Worm (Caenorhabditis elegans) whole organism, mixed stage, embryonic: ENCODE results near the gene cfp-1.

ENCODE experiments used
- M03D4.4 ChIP-seq: sonication (generic microtip); optimal IDR thresholded peaks from 2 replicates; lab custom pipeline; 2017; ENCODE audit warnings: mild to moderate bottlenecking, missing genetic modification characterization, missing compliant biosample characterization
- bed-3 ChIP-seq: fragments of 200-800 bp; sonication (Bioruptor generic); optimal IDR thresholded peaks from 3 replicates; lab custom pipeline; 2018; ENCODE audit warnings: mild to moderate bottlenecking, missing genetic modification characterization, moderate library complexity, missing compliant biosample characterization
- blmp-1 ChIP-seq: fragments of 150-350 bp; optimal IDR thresholded peaks from 2 replicates; lab custom pipeline; 2014; ENCODE audit warnings: missing biosample characterization, missing genetic modification characterization
- ceh-39 ChIP-seq: fragments of 150-350 bp; optimal IDR thresholded peaks from 2 replicates; lab custom pipeline; 2014; ENCODE audit warnings: missing biosample characterization, missing genetic modification characterization
- ceh-43 ChIP-seq: fragments of 200-800 bp; sonication (Bioruptor generic); optimal IDR thresholded peaks from 2 replicates; lab custom pipeline; 2018; ENCODE audit warnings: mild to moderate bottlenecking, missing genetic modification characterization, moderate library complexity, missing compliant biosample characterization
- ces-1 ChIP-seq: fragments of 150-350 bp; optimal IDR thresholded peaks from 2 replicates; lab custom pipeline; 2014; ENCODE audit warnings: missing biosample characterization, missing genetic modification reagents, missing genetic modification characterization
- cnd-1 ChIP-seq: fragments of 200-800 bp; sonication (Bioruptor generic); optimal IDR thresholded peaks from 2 replicates; lab custom pipeline; 2018; ENCODE audit warnings: mild to moderate bottlenecking, missing genetic modification characterization, missing compliant biosample characterization
- drap-1 ChIP-seq: fragments of 200-800 bp; sonication (Bioruptor generic); optimal IDR thresholded peaks from 3 replicates; lab custom pipeline; 2018; ENCODE audit warnings: mild to moderate bottlenecking, missing genetic modification characterization, missing compliant biosample characterization
- elt-1 ChIP-seq: sonication (generic microtip); optimal IDR thresholded peaks from 2 replicates; lab custom pipeline; 2017; ENCODE audit warnings: missing genetic modification characterization, mild to moderate bottlenecking, missing compliant biosample characterization, antibody characterized with exemption, moderate library complexity, borderline replicate concordance; ENCODE audit not compliant: insufficient read depth
- elt-3 ChIP-seq: fragments of 150-350 bp; optimal IDR thresholded peaks from 2 replicates; lab custom pipeline; 2014; ENCODE audit warnings: missing biosample characterization, missing genetic modification characterization
- flh-1 ChIP-seq: fragments of 200-800 bp; sonication (Bioruptor generic); optimal IDR thresholded peaks from 2 replicates; lab custom pipeline; 2018; ENCODE audit warnings: mild to moderate bottlenecking, missing genetic modification characterization, moderate library complexity, missing compliant biosample characterization
- ham-2 ChIP-seq: fragments of 200-800 bp; sonication (Bioruptor generic); optimal IDR thresholded peaks from 2 replicates; lab custom pipeline; 2018; ENCODE audit warnings: mild to moderate bottlenecking, missing genetic modification characterization, missing compliant biosample characterization
- hlh-1 ChIP-seq: fragments of 150-350 bp; optimal IDR thresholded peaks from 2 replicates; lab custom pipeline; 2014; ENCODE audit warnings: missing biosample characterization, missing genetic modification reagents, missing genetic modification characterization
- lin-13 ChIP-seq: fragments of 150-350 bp; optimal IDR thresholded peaks from 2 replicates; lab custom pipeline; 2014; ENCODE audit warnings: missing biosample characterization, missing genetic modification characterization
- lin-32 ChIP-seq: fragments of 200-800 bp; sonication (Bioruptor generic); optimal IDR thresholded peaks from 2 replicates; lab custom pipeline; 2018; ENCODE audit warnings: mild to moderate bottlenecking, missing genetic modification characterization, missing compliant biosample characterization
- lsy-2 ChIP-seq: fragments of 150-350 bp; optimal IDR thresholded peaks from 2 replicates; lab custom pipeline; 2014; ENCODE audit warnings: missing biosample characterization, missing genetic modification characterization
- mab-5 ChIP-seq: fragments of 150-350 bp; optimal IDR thresholded peaks from 2 replicates; lab custom pipeline; 2014; ENCODE audit warnings: missing biosample characterization, missing genetic modification characterization
- mep-1 ChIP-seq: fragments of 150-350 bp; optimal IDR thresholded peaks from 2 replicates; lab custom pipeline; 2017; ENCODE audit warnings: missing biosample characterization, missing genetic modification reagents, missing genetic modification characterization, inconsistent platforms
- mls-2 ChIP-seq: sonication (generic microtip); optimal IDR thresholded peaks from 2 replicates; lab custom pipeline; 2016; ENCODE audit warnings: mild to moderate bottlenecking, missing genetic modification characterization, moderate library complexity, missing compliant biosample characterization
- nhr-12 ChIP-seq: fragments of 150-350 bp; optimal IDR thresholded peaks from 2 replicates; lab custom pipeline; 2014; ENCODE audit warnings: missing biosample characterization, missing genetic modification characterization
- nhr-2 ChIP-seq: fragments of 150-350 bp; optimal IDR thresholded peaks from 2 replicates; lab custom pipeline; 2014; ENCODE audit warnings: missing biosample characterization, missing genetic modification characterization
- nhr-237 ChIP-seq: fragments of 150-350 bp; optimal IDR thresholded peaks from 2 replicates; lab custom pipeline; 2014; ENCODE audit warnings: missing biosample characterization, missing genetic modification characterization
- nhr-28 ChIP-seq: fragments of 150-350 bp; optimal IDR thresholded peaks from 2 replicates; lab custom pipeline; 2014; ENCODE audit warnings: missing biosample characterization, missing genetic modification characterization
- nhr-76 ChIP-seq: sonication (generic microtip); optimal IDR thresholded peaks from 2 replicates; lab custom pipeline; 2017; ENCODE audit warnings: missing biosample characterization, missing genetic modification characterization
- pha-4 ChIP-seq: fragments of 150-350 bp; optimal IDR thresholded peaks from 2 replicates; lab custom pipeline; 2018; ENCODE audit warnings: missing biosample characterization, missing genetic modification reagents, missing genetic modification characterization
- sem-2 ChIP-seq: fragments of 200-800 bp; sonication (Bioruptor generic); optimal IDR thresholded peaks from 2 replicates; lab custom pipeline; 2018; ENCODE audit warnings: mild to moderate bottlenecking, missing genetic modification characterization, missing compliant biosample characterization
- snpc-4 ChIP-seq: fragments of 150-350 bp; optimal IDR thresholded peaks from 2 replicates; lab custom pipeline; 2014; ENCODE audit warnings: missing biosample characterization, missing genetic modification characterization
- sptf-1 ChIP-seq: sonication (generic microtip); optimal IDR thresholded peaks from 2 replicates; lab custom pipeline; 2017; ENCODE audit warnings: mild to moderate bottlenecking, missing genetic modification characterization, moderate library complexity, missing compliant biosample characterization
- tbx-8 ChIP-seq: fragments of 200-800 bp; sonication (Bioruptor generic); optimal IDR thresholded peaks from 2 replicates; lab custom pipeline; 2018; ENCODE audit warnings: mild to moderate bottlenecking, missing genetic modification characterization, moderate library complexity, missing compliant biosample characterization
- unc-120 ChIP-seq: sonication (generic microtip); optimal IDR thresholded peaks from 2 replicates; lab custom pipeline; 2017; ENCODE audit warnings: missing genetic modification characterization, missing compliant biosample characterization; ENCODE audit not compliant: poor library complexity, severe bottlenecking
- unc-39 ChIP-seq: fragments of 150-350 bp; optimal IDR thresholded peaks from 2 replicates; lab custom pipeline; 2014; ENCODE audit warnings: missing biosample characterization, missing genetic modification characterization
- unc-62 ChIP-seq: fragments of 150-350 bp; optimal IDR thresholded peaks from 2 replicates; lab custom pipeline; 2014; ENCODE audit warnings: missing biosample characterization, missing genetic modification reagents, missing genetic modification characterization
- zip-8 ChIP-seq: fragments of 150-350 bp; optimal IDR thresholded peaks from 2 replicates; lab custom pipeline; 2014; ENCODE audit warnings: missing biosample characterization, missing genetic modification characterization
- ztf-11 ChIP-seq: fragments of 150-350 bp; optimal IDR thresholded peaks from 2 replicates; lab custom pipeline; 2014; ENCODE audit warnings: missing biosample characterization, missing genetic modification characterization

cfp-1 gene

ce11 chrIV:14114357-14114756 lies 37.1 kb downstream of the cfp-1 start:
- TF ChIP-seq snpc-4 (tag; lab: Kevin White, UChicago): no peak
- TF ChIP-seq mep-1 (tag; lab: Kevin White, UChicago): no peak
- no peak for TF ChIP-seq ceh-43 (GFP tag; lab: Kevin White, UChicago)
- no peak for TF ChIP-seq mab-5 (tag; lab: Kevin White, UChicago)
- no peak for TF ChIP-seq nhr-237 (tag; lab: Kevin White, UChicago)
- TF ChIP-seq lin-13 (tag; lab: Kevin White, UChicago): no peak
- no peak for TF ChIP-seq flh-1 (GFP tag; lab: Kevin White, UChicago)
- TF ChIP-seq sptf-1 (tag; lab: Kevin White, UChicago): no peak
- no peak for TF ChIP-seq nhr-76 (tag; lab: Kevin White, UChicago)
- TF ChIP-seq elt-3 (tag; lab: Kevin White, UChicago): no peak
- TF ChIP-seq unc-39 (tag; lab: Kevin White, UChicago): no peak

- TF ChIP-seq elt-1 (no peak), unc-62 (GFP tag; lab: Kevin White, UChicago) (no peak), lin-32 (GFP tag; lab: Kevin White, UChicago) (no peak), blmp-1 (tag; lab: Kevin White, UChicago) (no peak), drap-1 (GFP tag; lab: Kevin White, UChicago) (no peak), mep-1 (tag; lab: Kevin White, UChicago) (no peak), ham-2 (no peak), snpc-4 (tag; lab: Kevin White, UChicago) (no peak), mls-2 (tag; lab: Kevin White, UChicago) (no peak), pha-4 (tag; lab: Kevin White, UChicago) (no peak), zip-8 (tag; lab: Kevin White, UChicago) (no peak), lsy-2 (tag; lab: Kevin White, UChicago) (no peak), lin-13 (tag; lab: Kevin White, UChicago) (no peak), sptf-1 (tag; lab: Kevin White, UChicago) (no peak), elt-3 (tag; lab: Kevin White, UChicago) (no peak), nhr-237 (tag; lab: Kevin White, UChicago) (no peak), ztf-11 (tag; lab: Kevin White, UChicago) (no peak), mab-5 (tag; lab: Kevin White, UChicago) (no peak), nhr-28 (tag; lab: Kevin White, UChicago) (no peak), sem-2 (GFP tag; lab: Kevin White, UChicago) (no peak)
These were observed 37.8 kb downstream of the cfp-1 start for ce11 chrIV:14115045-14115444.

- no peak for TF ChIP-seq lin-13 (tag; lab: Kevin White, UChicago)
- TF ChIP-seq unc-62 (GFP tag; lab: Kevin White, UChicago): no peak
- no peak for TF ChIP-seq ztf-11 (tag; lab: Kevin White, UChicago)
- TF ChIP-seq nhr-76 (tag; lab: Kevin White, UChicago): no peak
- TF ChIP-seq lsy-2 (tag; lab: Kevin White, UChicago): no peak
- TF ChIP-seq unc-39 (tag; lab: Kevin White, UChicago): no peak
- TF ChIP-seq hlh-1 (tag; lab: Kevin White, UChicago): no peak
These were observed 38.3 kb downstream of the cfp-1 start for ce11 chrIV:14115556-14115955.

- TF ChIP-seq pha-4 (tag; lab: Kevin White, UChicago) (peak; percentile 47), lin-32 (GFP tag; lab: Kevin White, UChicago) (no peak)
These were observed 42.1 kb downstream of the cfp-1 start for ce11 chrIV:14119327-14119726.

- TF ChIP-seq mab-5 (tag; lab: Kevin White, UChicago): no peak
- TF ChIP-seq sem-2 (GFP tag; lab: Kevin White, UChicago): no peak
- TF ChIP-seq blmp-1 (tag; lab: Kevin White, UChicago): no peak
- no peak for TF ChIP-seq drap-1 (GFP tag; lab: Kevin White, UChicago)
- TF ChIP-seq ceh-39: no peak
- TF ChIP-seq unc-120: no peak
- TF ChIP-seq mls-2 (tag; lab: Kevin White, UChicago): no peak
- no peak for TF ChIP-seq lin-13 (tag; lab: Kevin White, UChicago)
- no peak for TF ChIP-seq zip-8 (tag; lab: Kevin White, UChicago)
- TF ChIP-seq cnd-1: no peak
- TF ChIP-seq ham-2: no peak
- TF ChIP-seq lin-32 (GFP tag; lab: Kevin White, UChicago): no peak
- no peak for TF ChIP-seq nhr-237 (tag; lab: Kevin White, UChicago)
- no peak for TF ChIP-seq nhr-2 (tag; lab: Kevin White, UChicago)
- no peak for TF ChIP-seq M03D4.4 (tag; lab: Kevin White, UChicago)
- no peak for TF ChIP-seq ces-1
- TF ChIP-seq tbx-8: no peak
- no peak for TF ChIP-seq mep-1 (tag; lab: Kevin White, UChicago)
- TF ChIP-seq bed-3 (GFP tag; lab: Kevin White, UChicago): no peak
- TF ChIP-seq nhr-12 (tag; lab: Kevin White, UChicago): no peak
These were observed 46.7 kb downstream of the cfp-1 start, which contains the start of gene nkcc-1 for ce11 chrIV:14123956-14124355. nkcc-1 (minus strand) TSS chrIV:14124056.
